Worm (Caenorhabditis elegans) whole organism, L2 larva: ENCODE results near the gene nstp-1.

ENCODE experiments used
- ama-1 ChIP-seq: fragments of 150-350 bp; optimal IDR thresholded peaks from 2 replicates; lab custom pipeline; 2018; ENCODE audit warnings: inconsistent platforms
- nhr-10 ChIP-seq: sonication (generic microtip); optimal IDR thresholded peaks from 2 replicates; lab custom pipeline; 2017; ENCODE audit warnings: missing biosample characterization, missing genetic modification characterization
- ztf-11 ChIP-seq: sonication (generic microtip); optimal IDR thresholded peaks from 2 replicates; lab custom pipeline; 2017; ENCODE audit warnings: missing biosample characterization, missing genetic modification characterization

- TF ChIP-seq ama-1 (no peak), nhr-10 (tag; lab: Kevin White, UChicago) (no peak), ztf-11 (tag; lab: Kevin White, UChicago) (no peak)
These were observed 9.9 kb upstream of the nstp-1 start for ce11 chrIV:8974543-8975330.
